Worm (Caenorhabditis elegans): ENCODE measurements around the gene H23L24.4.

DNA sequence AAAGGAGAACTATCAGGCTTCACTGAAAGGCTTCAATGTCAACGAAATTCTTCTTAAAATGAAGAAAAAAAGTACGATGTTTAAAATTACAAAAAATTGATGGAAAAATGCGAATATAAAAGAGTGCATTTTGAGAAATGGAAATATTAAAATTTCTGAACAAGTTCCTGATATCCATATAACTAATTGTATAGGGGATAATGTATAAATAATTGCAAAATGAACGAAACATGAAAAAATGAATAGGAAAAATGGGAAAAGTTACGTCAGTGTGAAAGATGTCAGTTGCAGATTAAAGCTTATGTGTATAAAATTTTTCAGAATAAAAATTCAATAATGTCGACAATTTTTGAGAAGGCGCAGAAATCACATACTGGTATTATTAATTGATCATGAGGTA lies 2.6 kb upstream of the H23L24.4 start:
- TF ChIP-seq arid-1 (GFP tag; conservative IDR thresholded peaks at IDR 0.05) (no peak), tra-1 (GFP tag; IDR thresholded peaks at IDR 0.05) (no peak), nhr-76 (tag; optimal IDR thresholded peaks at IDR 0.05) (no peak), snpc-1.2 (GFP tag; IDR thresholded peaks at IDR 0.05) (no peak), unc-62 (GFP tag; optimal IDR thresholded peaks at IDR 0.05 in 1 of 2) (peak in 1 of 2 experiments; percentile 93), unc-62 (tag; optimal IDR thresholded peaks at IDR 0.05) (no peak), hlh-30 (tag; optimal IDR thresholded peaks at IDR 0.05; ENCODE audit: insufficient read depth) (no peak), nhr-102 (tag; optimal IDR thresholded peaks at IDR 0.05) (no peak), ZK546.5 (tag; optimal IDR thresholded peaks at IDR 0.05) (no peak), skn-1 (tag; optimal IDR thresholded peaks at IDR 0.05) (no peak), nhr-11 (tag; optimal IDR thresholded peaks at IDR 0.05) (no peak)

Data from whole organism, L4 larva.